Worm (Caenorhabditis elegans) whole organism, L1 larva: ENCODE measurements around the gene mks-3.

Experiments
- C04F5.9 ChIP-seq: sonication (generic microtip); optimal IDR thresholded peaks from 2 replicates; lab custom pipeline; 2016; ENCODE audit warnings: missing genetic modification characterization, missing compliant biosample characterization
- Y116A8C.19 ChIP-seq: sonication (generic microtip); optimal IDR thresholded peaks from 2 replicates; lab custom pipeline; 2016; ENCODE audit warnings: missing compliant biosample characterization, missing genetic modification characterization, borderline replicate concordance
- aha-1 ChIP-seq: fragments of 150-350 bp; optimal IDR thresholded peaks from 2 replicates; lab custom pipeline; 2014; ENCODE audit warnings: missing biosample characterization, missing genetic modification characterization
- alr-1 ChIP-seq: fragments of 200-800 bp; sonication (Bioruptor generic); optimal IDR thresholded peaks from 2 replicates; lab custom pipeline; 2018; ENCODE audit warnings: borderline replicate concordance, mild to moderate bottlenecking, missing genetic modification characterization, missing compliant biosample characterization
- aly-2 ChIP-seq: fragments of 150-350 bp; optimal IDR thresholded peaks from 2 replicates; lab custom pipeline; 2014; ENCODE audit warnings: missing biosample characterization, missing genetic modification characterization
- blmp-1 ChIP-seq: fragments of 150-350 bp; optimal IDR thresholded peaks from 2 replicates; lab custom pipeline; 2014; ENCODE audit warnings: missing biosample characterization, missing genetic modification characterization
- ceh-63 ChIP-seq: fragments of 200-800 bp; sonication (Bioruptor generic); optimal IDR thresholded peaks from 2 replicates; lab custom pipeline; 2018; ENCODE audit warnings: mild to moderate bottlenecking, missing genetic modification characterization, missing compliant biosample characterization
- ceh-82 ChIP-seq, 3 experiments: fragments of 150-350 bp in 1 of 3; sonication (generic microtip) in 2 of 3; optimal IDR thresholded peaks; 2 replicates each; lab custom pipeline; 2014 to 2017; ENCODE audit warnings: missing biosample characterization in 3 of 3, missing genetic modification characterization in 3 of 3
- ceh-90 ChIP-seq: sonication (generic microtip); optimal IDR thresholded peaks from 2 replicates; lab custom pipeline; 2016; ENCODE audit warnings: missing genetic modification characterization, missing compliant biosample characterization
- ces-1 ChIP-seq: fragments of 150-350 bp; optimal IDR thresholded peaks from 2 replicates; lab custom pipeline; 2014; ENCODE audit warnings: missing biosample characterization, missing genetic modification reagents, missing genetic modification characterization
- dpl-1 ChIP-seq, 3 experiments: fragments of 150-350 bp in 2 of 3; sonication (generic microtip) in 1 of 3; optimal IDR thresholded peaks; 2 replicates each; lab custom pipeline; 2014 to 2017; ENCODE audit warnings: missing biosample characterization in 3 of 3, missing genetic modification characterization in 3 of 3, missing genetic modification reagents in 3 of 3
- dsc-1 ChIP-seq: sonication (generic microtip); optimal IDR thresholded peaks from 2 replicates; lab custom pipeline; 2016; ENCODE audit warnings: mild to moderate bottlenecking, missing genetic modification characterization, missing compliant biosample characterization
- efl-3 ChIP-seq: fragments of 200-800 bp; sonication (Bioruptor generic); optimal IDR thresholded peaks from 2 replicates; lab custom pipeline; 2018; ENCODE audit warnings: mild to moderate bottlenecking, missing genetic modification characterization, missing compliant biosample characterization
- egl-13 ChIP-seq: sonication (generic microtip); optimal IDR thresholded peaks from 2 replicates; lab custom pipeline; 2016; ENCODE audit warnings: missing genotype, missing genetic modification reagents, missing genetic modification characterization, missing compliant biosample characterization
- elt-2 ChIP-seq: sonication (generic microtip); optimal IDR thresholded peaks from 2 replicates; lab custom pipeline; 2016; ENCODE audit warnings: missing genetic modification characterization, mild to moderate bottlenecking, inconsistent platforms, missing compliant biosample characterization, missing genetic modification reagents
- fkh-10 ChIP-seq: sonication (generic microtip); optimal IDR thresholded peaks from 2 replicates; lab custom pipeline; 2017; ENCODE audit warnings: missing biosample characterization, missing genetic modification reagents, missing genetic modification characterization
- fkh-4 ChIP-seq: sonication (generic microtip); optimal IDR thresholded peaks from 2 replicates; lab custom pipeline; 2016; ENCODE audit warnings: missing compliant biosample characterization, missing genetic modification characterization, borderline replicate concordance
- fkh-8 ChIP-seq: sonication (generic microtip); optimal IDR thresholded peaks from 2 replicates; lab custom pipeline; 2016; ENCODE audit warnings: mild to moderate bottlenecking, missing genetic modification characterization, missing compliant biosample characterization
- fos-1 ChIP-seq: fragments of 150-350 bp; optimal IDR thresholded peaks from 2 replicates; lab custom pipeline; 2014; ENCODE audit warnings: missing biosample characterization, missing genetic modification characterization
- hlh-17 ChIP-seq: fragments of 200-800 bp; sonication (Bioruptor generic); optimal IDR thresholded peaks from 2 replicates; lab custom pipeline; 2018; ENCODE audit warnings: missing genetic modification characterization, mild to moderate bottlenecking, missing compliant biosample characterization, moderate library complexity, borderline replicate concordance
- isw-1 ChIP-seq: fragments of 200-800 bp; sonication (Bioruptor generic); IDR thresholded peaks from 2 replicates; pipeline ENCODE4 v1.3.6; 2022; ENCODE audit warnings: missing genetic modification characterization, missing compliant biosample characterization
- jun-1 ChIP-seq: fragments of 150-350 bp; optimal IDR thresholded peaks from 2 replicates; lab custom pipeline; 2014; ENCODE audit warnings: missing biosample characterization, missing genetic modification reagents, missing genetic modification characterization
- lin-13 ChIP-seq: fragments of 150-350 bp; optimal IDR thresholded peaks from 2 replicates; lab custom pipeline; 2014; ENCODE audit warnings: missing biosample characterization, missing genetic modification reagents, missing genetic modification characterization
- lin-14 ChIP-seq: fragments of 200-800 bp; sonication (Bioruptor generic); optimal IDR thresholded peaks from 2 replicates; lab custom pipeline; 2018; ENCODE audit warnings: mild to moderate bottlenecking, missing genetic modification characterization, moderate library complexity, missing compliant biosample characterization
- lir-3 ChIP-seq: sonication (generic microtip); optimal IDR thresholded peaks from 2 replicates; lab custom pipeline; 2016; ENCODE audit warnings: mild to moderate bottlenecking, missing genetic modification characterization, moderate library complexity, missing compliant biosample characterization; ENCODE audit not compliant: poor library complexity
- mep-1 ChIP-seq: fragments of 150-350 bp; optimal IDR thresholded peaks from 2 replicates; lab custom pipeline; 2014; ENCODE audit warnings: missing biosample characterization, missing genetic modification characterization
- nhr-12 ChIP-seq: sonication (generic microtip); optimal IDR thresholded peaks from 2 replicates; lab custom pipeline; 2017; ENCODE audit warnings: missing biosample characterization, missing genetic modification characterization
- nhr-76 ChIP-seq: sonication (generic microtip); optimal IDR thresholded peaks from 2 replicates; lab custom pipeline; 2017; ENCODE audit warnings: missing biosample characterization, missing genetic modification characterization
- nhr-77 ChIP-seq: fragments of 150-350 bp; optimal IDR thresholded peaks from 2 replicates; lab custom pipeline; 2014; ENCODE audit warnings: missing biosample characterization, missing genetic modification characterization
- nhr-85 ChIP-seq: sonication (generic microtip); peaks from one replicate; lab custom pipeline; 2016; ENCODE audit warnings: missing genetic modification characterization, inconsistent platforms, missing compliant biosample characterization
- nhr-90 ChIP-seq: sonication (generic microtip); optimal IDR thresholded peaks from 2 replicates; lab custom pipeline; 2016; ENCODE audit warnings: mild to moderate bottlenecking, missing genetic modification characterization, missing compliant biosample characterization; ENCODE audit not compliant: poor library complexity
- pag-3 ChIP-seq: sonication (generic microtip); optimal IDR thresholded peaks from 2 replicates; lab custom pipeline; 2017; ENCODE audit warnings: missing genetic modification characterization, mild to moderate bottlenecking, missing compliant biosample characterization, antibody characterized with exemption, borderline replicate concordance; ENCODE audit not compliant: insufficient read depth
- pax-3 ChIP-seq: fragments of 200-800 bp; sonication (Bioruptor generic); optimal IDR thresholded peaks from 2 replicates; lab custom pipeline; 2018; ENCODE audit warnings: mild to moderate bottlenecking, missing genetic modification characterization, moderate library complexity, missing compliant biosample characterization
- pqm-1 ChIP-seq: sonication (generic microtip); optimal IDR thresholded peaks from 3 replicates; lab custom pipeline; 2017; ENCODE audit warnings: missing biosample characterization, missing genetic modification characterization
- skn-1 ChIP-seq: fragments of 150-350 bp; optimal IDR thresholded peaks from 2 replicates; lab custom pipeline; 2014; ENCODE audit warnings: missing biosample characterization, missing genetic modification characterization
- snu-23 ChIP-seq: sonication (generic microtip); optimal IDR thresholded peaks from 2 replicates; lab custom pipeline; 2016; ENCODE audit warnings: missing genetic modification characterization, missing compliant biosample characterization
- sox-4 ChIP-seq: sonication (generic microtip); optimal IDR thresholded peaks from 2 replicates; lab custom pipeline; 2016; ENCODE audit warnings: missing genetic modification characterization, missing compliant biosample characterization
- swsn-7 ChIP-seq: sonication (generic microtip); optimal IDR thresholded peaks from 2 replicates; lab custom pipeline; 2016; ENCODE audit warnings: missing genetic modification characterization, missing compliant biosample characterization
- tbx-2 ChIP-seq: sonication (generic microtip); optimal IDR thresholded peaks from 2 replicates; lab custom pipeline; 2016; ENCODE audit warnings: missing genetic modification characterization, missing compliant biosample characterization
- unc-130 ChIP-seq: fragments of 150-350 bp; optimal IDR thresholded peaks from 2 replicates; lab custom pipeline; 2017; ENCODE audit warnings: missing biosample characterization, missing genetic modification characterization, inconsistent platforms
- xbp-1 ChIP-seq: sonication (generic microtip); optimal IDR thresholded peaks from 2 replicates; lab custom pipeline; 2016; ENCODE audit warnings: missing genetic modification characterization, missing compliant biosample characterization
- ztf-11 ChIP-seq, 2 experiments: sonication (generic microtip); optimal IDR thresholded peaks; 2 replicates each; lab custom pipeline; 2016 to 2017; ENCODE audit warnings: missing genetic modification characterization in 2 of 2, missing biosample characterization in 1 of 2, missing compliant biosample characterization in 1 of 2

Gene mks-3

DNA sequence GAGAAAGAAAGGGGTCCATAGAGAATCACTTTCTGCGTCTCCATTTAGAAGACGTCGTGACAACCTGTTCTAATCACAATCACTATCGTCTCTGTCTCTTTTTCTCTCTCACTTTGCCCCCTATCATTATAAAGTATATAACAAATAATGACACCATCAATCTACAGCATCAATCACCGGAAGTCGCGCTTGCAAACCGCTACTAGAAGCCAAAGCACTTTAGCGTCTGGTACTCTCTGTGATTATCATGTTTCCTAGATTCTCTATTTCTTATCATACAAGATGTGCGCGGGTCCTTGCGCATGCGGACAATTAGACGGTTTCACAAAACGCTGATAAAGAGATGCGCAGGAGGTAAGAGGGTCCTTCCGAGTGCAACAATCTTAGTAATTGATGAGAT, 47.7 kb upstream of the mks-3 start (continued):
- TF ChIP-seq nhr-90 (tag; lab: Kevin White, UChicago) = no peak
- no peak for TF ChIP-seq nhr-76 (tag; lab: Kevin White, UChicago)
- TF ChIP-seq aha-1 = no peak
- no peak for TF ChIP-seq lir-3 (tag; lab: Kevin White, UChicago)
- TF ChIP-seq ceh-90 (tag; lab: Kevin White, UChicago) = no peak
- no peak for TF ChIP-seq pax-3 (tag; lab: Kevin White, UChicago)
- TF ChIP-seq alr-1 (tag; lab: Kevin White, UChicago) = no peak
- TF ChIP-seq skn-1 (tag; lab: Kevin White, UChicago) = no peak
- no peak for TF ChIP-seq egl-13 (tag; lab: Kevin White, UChicago)
- TF ChIP-seq swsn-7 (tag; lab: Kevin White, UChicago) = no peak
- peak; percentile 37 for TF ChIP-seq tbx-2 (tag; lab: Kevin White, UChicago)
- no peak for TF ChIP-seq nhr-77
- TF ChIP-seq ces-1 (GFP tag; lab: Kevin White, UChicago) = no peak
- TF ChIP-seq fos-1 (tag; lab: Kevin White, UChicago) = no peak
- TF ChIP-seq pag-3 (tag; lab: Kevin White, UChicago) = no peak
- peak; percentile 9 for TF ChIP-seq lin-14 (GFP tag; lab: Kevin White, UChicago)
- TF ChIP-seq elt-2 = no peak
- no peak for TF ChIP-seq aly-2 (tag; lab: Kevin White, UChicago)
- TF ChIP-seq efl-3 (GFP tag; lab: Kevin White, UChicago) = no peak
- TF ChIP-seq nhr-12 (tag; lab: Kevin White, UChicago) = no peak
- no peak for TF ChIP-seq pqm-1 (tag; lab: Kevin White, UChicago)
- no peak for TF ChIP-seq Y116A8C.19
- TF ChIP-seq mep-1 (tag; lab: Kevin White, UChicago) = peak; percentile 7
- TF ChIP-seq jun-1 (tag; lab: Kevin White, UChicago) = no peak
- no peak for TF ChIP-seq ceh-63
- no peak for TF ChIP-seq fkh-10 (GFP tag; lab: Kevin White, UChicago)
- TF ChIP-seq C04F5.9 (tag; lab: Kevin White, UChicago) = no peak
- TF ChIP-seq lin-13 (GFP tag; lab: Kevin White, UChicago) = no peak
- no peak for TF ChIP-seq hlh-17 (GFP tag; lab: Kevin White, UChicago)
- no peak for TF ChIP-seq fkh-8 (tag; lab: Kevin White, UChicago)
- TF ChIP-seq sox-4 = no peak
- no peak for TF ChIP-seq ceh-82 (tag; optimal IDR thresholded peaks at IDR 0.05; lab: Kevin White, UChicago)
- TF ChIP-seq xbp-1 (tag; lab: Kevin White, UChicago) = no peak
- no peak for TF ChIP-seq fkh-4 (tag; lab: Kevin White, UChicago)
- TF ChIP-seq blmp-1 (tag; lab: Kevin White, UChicago) = peak; percentile 88
- TF ChIP-seq dpl-1 (GFP tag; optimal IDR thresholded peaks at IDR 0.05; lab: Kevin White, UChicago) = no peak
- no peak for TF ChIP-seq dsc-1 (tag; lab: Kevin White, UChicago)
- TF ChIP-seq unc-130 (tag; lab: Kevin White, UChicago) = peak; percentile 58
- TF ChIP-seq ztf-11 (tag; optimal IDR thresholded peaks at IDR 0.05; lab: Kevin White, UChicago) = no peak
- peak; percentile 23 for TF ChIP-seq snu-23
- peak; percentile 90 for TF ChIP-seq nhr-85

ce11 chrII:7630052-7630451, 46.6 kb upstream of the mks-3 start:
- no peak for TF ChIP-seq isw-1 (GFP tag; lab: Robert Waterston, UW)
